Fruit fly (Drosophila melanogaster) whole organism, wandering third instar larva: ENCODE measurements around the gene nop5.

Source experiments
- CG9705 ChIP-seq: fragments of 200-800 bp; sonication (Bioruptor generic); optimal IDR thresholded peaks from 2 replicates; lab custom pipeline; 2018; ENCODE audit warnings: missing biosample characterization, mild to moderate bottlenecking, missing genetic modification characterization
- Hr78 ChIP-seq: fragments of >200 bp; optimal IDR thresholded peaks from 2 replicates; lab custom pipeline; 2017; ENCODE audit warnings: missing biosample characterization, missing genetic modification characterization
- br ChIP-seq: fragments of 200-800 bp; sonication (Bioruptor generic); optimal IDR thresholded peaks from 2 replicates; lab custom pipeline; 2016; ENCODE audit warnings: missing biosample characterization, missing genetic modification characterization

- TF ChIP-seq CG9705 (GFP tag; lab: Kevin White, UChicago), result no peak
- TF ChIP-seq br, result no peak
- TF ChIP-seq Hr78 (GFP tag; lab: Kevin White, UChicago), result no peak
These were observed 1.5 kb upstream of the nop5 start, which contains the start of gene x16 for dm6 chr2L:6919850-6920660.
